Worm (Caenorhabditis elegans) whole organism, L3 larva: ENCODE data around the gene cutl-26.

Experiments used
- aly-2 ChIP-seq: fragments of 150-350 bp; optimal IDR thresholded peaks from 2 replicates; lab custom pipeline; 2014; ENCODE audit warnings: missing biosample characterization, missing genetic modification characterization
- lin-15B ChIP-seq: fragments of 150-350 bp; optimal IDR thresholded peaks from 2 replicates; lab custom pipeline; 2014; ENCODE audit warnings: missing biosample characterization, missing genetic modification characterization
- lsy-12 ChIP-seq: sonication (generic microtip); optimal IDR thresholded peaks from 2 replicates; lab custom pipeline; 2016; ENCODE audit warnings: mild to moderate bottlenecking, missing genetic modification characterization, missing compliant biosample characterization
- nhr-11 ChIP-seq: fragments of 150-350 bp; optimal IDR thresholded peaks from 2 replicates; lab custom pipeline; 2014; ENCODE audit warnings: missing biosample characterization, missing genetic modification characterization
- nhr-25 ChIP-seq: sonication (generic microtip); optimal IDR thresholded peaks from 2 replicates; lab custom pipeline; 2017; ENCODE audit warnings: missing biosample characterization, missing genetic modification characterization
- unc-62 ChIP-seq: fragments of 150-350 bp; sonication (generic microtip); optimal IDR thresholded peaks from 4 replicates; lab custom pipeline; 2014; ENCODE audit warnings: missing biosample characterization, missing genetic modification reagents, missing genetic modification characterization

DNA sequence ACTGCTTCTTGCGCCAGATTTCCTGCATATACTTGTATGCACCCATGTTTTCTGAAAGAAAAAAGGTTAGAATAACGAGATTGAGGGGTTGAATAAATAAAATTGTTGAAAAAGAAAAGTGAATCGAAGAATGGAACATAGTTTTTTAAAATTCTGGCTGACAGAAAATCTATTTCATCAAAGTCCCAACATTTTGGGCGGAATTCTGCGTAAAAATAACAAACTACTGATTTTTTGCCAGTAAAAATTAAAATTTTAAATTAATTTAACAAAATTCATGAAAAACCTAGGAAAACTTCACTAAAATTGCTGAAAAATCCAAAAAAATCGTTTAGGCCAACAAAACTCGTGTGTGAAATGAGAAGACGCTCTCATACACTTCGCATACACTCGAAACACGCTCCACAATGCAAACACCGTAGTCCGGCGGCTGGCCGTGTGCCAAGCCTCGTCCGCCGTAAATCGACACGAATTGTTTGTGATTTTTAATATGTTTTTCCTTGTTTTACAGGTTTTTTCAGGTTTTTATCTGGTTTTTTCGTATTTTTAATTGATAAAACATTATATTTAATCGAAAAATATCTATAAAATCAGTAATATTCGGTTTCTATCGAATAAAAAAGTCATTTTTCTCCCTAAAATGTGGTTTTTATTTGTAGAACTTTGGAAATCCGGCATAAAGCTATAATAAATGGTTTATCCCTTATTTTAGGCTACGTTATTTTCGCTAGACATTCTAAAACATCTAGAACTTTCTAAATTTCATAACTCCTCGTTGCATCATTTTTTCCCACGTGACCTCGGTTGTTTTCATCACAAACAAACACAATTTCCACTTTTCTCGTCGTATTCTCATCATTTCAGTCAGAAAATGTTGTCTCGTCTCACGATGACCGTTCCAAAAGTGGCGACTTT is 52.8 kb downstream of the cutl-26 start, which contains the start of the genes rpl-15 and K11H12.8:
- TF ChIP-seq lin-15B (tag; lab: Kevin White, UChicago) (peak; percentile 99), nhr-11 (peak; percentile 98), aly-2 (tag; lab: Kevin White, UChicago) (peak; percentile 89), lsy-12 (peak; percentile 100), unc-62 (GFP tag; lab: Kevin White, UChicago) (peak; percentile 98), nhr-25 (tag; lab: Kevin White, UChicago) (peak; percentile 100)
